Worm (Caenorhabditis elegans): ENCODE data around the gene srh-113.

DNA sequence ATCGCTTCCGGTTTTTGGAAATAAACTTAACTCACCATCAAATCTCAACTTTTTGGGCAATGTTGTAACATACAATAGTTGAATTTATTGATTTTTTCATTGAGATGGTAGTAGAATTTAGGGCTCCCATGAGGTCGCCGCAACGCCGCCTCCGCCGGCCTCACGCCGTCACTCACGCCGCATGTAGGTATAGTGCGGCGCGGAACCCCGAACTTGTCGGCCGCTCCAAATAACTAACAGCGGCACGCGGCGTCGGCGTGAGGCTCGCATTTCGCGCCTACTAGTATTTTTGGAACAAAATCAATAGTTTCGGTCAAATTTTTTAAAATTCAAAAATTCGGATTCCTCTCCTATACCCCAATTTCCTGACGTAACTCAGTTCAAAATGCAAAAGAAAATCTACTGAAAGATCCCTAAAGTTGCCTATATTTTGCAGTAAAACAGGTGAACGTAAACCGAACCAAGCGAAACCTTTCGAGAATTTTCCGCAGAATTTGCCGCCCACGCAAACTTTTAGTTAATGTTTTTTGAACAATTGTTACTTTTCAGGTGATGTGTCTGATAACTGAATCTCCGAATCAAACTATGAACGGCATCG, 38.6 kb downstream of the srh-113 start, which contains the start of gene Y61B8A.6:
- TF ChIP-seq unc-62 (GFP tag; optimal IDR thresholded peaks at IDR 0.05) (no peak), nhr-76 (tag; optimal IDR thresholded peaks at IDR 0.05) (no peak), mep-1 (tag; optimal IDR thresholded peaks at IDR 0.05) (no peak), ztf-4 (tag; optimal IDR thresholded peaks at IDR 0.05) (no peak), ztf-11 (tag; optimal IDR thresholded peaks at IDR 0.05) (no peak), blmp-1 (tag; optimal IDR thresholded peaks at IDR 0.05) (no peak), ceh-82 (tag; optimal IDR thresholded peaks at IDR 0.05) (no peak), fos-1 (tag; optimal IDR thresholded peaks at IDR 0.05) (no peak), mef-2 (tag; optimal IDR thresholded peaks at IDR 0.05) (no peak), dpl-1 (GFP tag; optimal IDR thresholded peaks at IDR 0.05) (no peak), lsy-2 (tag; optimal IDR thresholded peaks at IDR 0.05) (no peak), skn-1 (tag; optimal IDR thresholded peaks at IDR 0.05) (no peak)
